Fruit fly (Drosophila melanogaster): Measurements from ENCODE around the gene Strump.

- TF ChIP-seq CG8478 (optimal IDR thresholded peaks at IDR 0.05): no peak
- no peak for TF ChIP-seq CTCF (optimal IDR thresholded peaks at IDR 0.05)
Measured at dm6 chr3L:16155547-16155946, 33.7 kb downstream of the Strump start.

All from S2 (cell line).